Worm (Caenorhabditis elegans) whole organism, midembryonic: ENCODE measurements around the gene frpr-2.

Experiments
- T22C8.4 ChIP-seq: fragments of 200-800 bp; sonication (Bioruptor generic); IDR thresholded peaks from 2 replicates; pipeline ENCODE4 v1.3.6; 2022; ENCODE audit warnings: missing genetic modification characterization, missing compliant biosample characterization
- cog-1 ChIP-seq: sonication (generic microtip); optimal IDR thresholded peaks from 2 replicates; lab custom pipeline; 2016; ENCODE audit warnings: missing genetic modification characterization, missing compliant biosample characterization
- flt-1 ChIP-seq: fragments of 200-800 bp; sonication (Bioruptor generic); IDR thresholded peaks from 2 replicates; pipeline ENCODE4 v1.3.6; 2022; ENCODE audit warnings: missing genetic modification characterization, missing compliant biosample characterization
- klf-2 ChIP-seq: fragments of 200-800 bp; sonication (Bioruptor generic); conservative IDR thresholded peaks from 2 replicates; pipeline ENCODE4 v1.3.6; 2022; ENCODE audit warnings: missing genetic modification reagents, missing genetic modification characterization, missing compliant biosample characterization
- med-1 ChIP-seq: sonication (generic microtip); optimal IDR thresholded peaks from 2 replicates; lab custom pipeline; 2017; ENCODE audit warnings: missing genetic modification characterization, mild to moderate bottlenecking, missing compliant biosample characterization, antibody characterized with exemption, missing genetic modification reagents; ENCODE audit not compliant: insufficient read depth
- ref-1 ChIP-seq: fragments of 200-800 bp; sonication (Bioruptor generic); conservative IDR thresholded peaks from 2 replicates; pipeline ENCODE4 v1.3.6; 2022; ENCODE audit warnings: missing genetic modification reagents, missing genetic modification characterization, missing compliant biosample characterization
- tab-1 ChIP-seq: fragments of 200-800 bp; sonication (Bioruptor generic); IDR thresholded peaks from 2 replicates; pipeline ENCODE4 v1.3.6; 2022; ENCODE audit warnings: missing genetic modification characterization, missing compliant biosample characterization
- ztf-23 ChIP-seq: fragments of 200-800 bp; sonication (Bioruptor generic); IDR thresholded peaks from 2 replicates; pipeline ENCODE4 v1.3.6; 2022; ENCODE audit warnings: missing genetic modification reagents, missing genetic modification characterization, missing compliant biosample characterization
- ztf-29 ChIP-seq: fragments of 200-800 bp; sonication (Bioruptor generic); IDR thresholded peaks from 2 replicates; pipeline ENCODE4 v1.3.6; 2022; ENCODE audit warnings: missing genetic modification reagents, missing genetic modification characterization, missing compliant biosample characterization

Gene frpr-2

DNA sequence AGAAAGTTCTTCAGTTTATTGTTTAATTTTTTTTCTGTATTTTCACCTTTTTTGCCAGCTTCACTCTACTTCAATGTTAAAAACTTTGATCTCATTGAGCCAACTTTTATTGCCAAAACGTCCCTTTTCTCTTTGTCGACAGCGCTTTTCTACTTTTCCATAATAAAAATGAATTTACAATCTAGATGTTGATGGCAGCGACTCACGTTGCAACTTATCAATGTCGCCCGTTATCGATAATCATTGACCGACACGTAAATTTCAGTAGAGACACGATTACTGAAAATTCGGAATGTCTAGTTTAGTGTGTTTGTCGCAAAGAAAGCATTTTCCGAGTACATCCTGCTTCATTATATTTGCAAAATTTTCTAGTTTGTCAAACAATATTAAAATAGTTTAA is 14.5 kb downstream of the frpr-2 start:
- TF ChIP-seq cog-1 (tag; lab: Kevin White, UChicago): no peak
- TF ChIP-seq klf-2 (GFP tag; lab: Robert Waterston, UW): no peak
- TF ChIP-seq ref-1 (GFP tag; lab: Robert Waterston, UW): no peak
- TF ChIP-seq tab-1 (GFP tag; lab: Robert Waterston, UW): no peak
- TF ChIP-seq med-1 (GFP tag; lab: Kevin White, UChicago): no peak
- TF ChIP-seq ztf-29 (GFP tag; lab: Robert Waterston, UW): no peak
- no peak for TF ChIP-seq ztf-23 (GFP tag; lab: Robert Waterston, UW)
- no peak for TF ChIP-seq T22C8.4 (GFP tag; lab: Robert Waterston, UW)
- no peak for TF ChIP-seq flt-1 (GFP tag; lab: Robert Waterston, UW)

DNA sequence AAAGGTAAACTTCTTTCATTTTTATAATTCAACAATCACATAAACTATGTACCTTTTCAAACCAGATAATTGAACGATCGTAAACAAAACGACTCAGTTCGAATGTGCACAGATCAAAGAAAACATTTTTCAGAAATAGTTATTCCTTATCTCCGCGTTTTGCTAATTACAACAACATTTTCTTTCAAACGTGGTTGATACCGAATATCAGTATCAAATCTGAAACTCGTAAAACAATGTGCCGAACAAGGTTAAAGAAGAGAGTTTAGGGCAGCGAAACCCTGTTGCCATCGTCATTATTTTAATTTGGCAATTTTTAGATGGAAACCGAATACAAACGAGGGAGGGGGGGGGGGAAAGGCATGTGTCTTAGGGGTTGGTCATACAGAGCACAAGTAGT is 16.1 kb downstream of the frpr-2 start, which contains the start of gene scav-4:
Gene scav-4, plus strand, starts transcription at position 383 of the 400 bp plus-strand sequence.
- TF ChIP-seq ztf-29 (GFP tag; lab: Robert Waterston, UW) (no peak), T22C8.4 (GFP tag; lab: Robert Waterston, UW) (no peak), ztf-23 (GFP tag; lab: Robert Waterston, UW) (no peak), tab-1 (GFP tag; lab: Robert Waterston, UW) (no peak), flt-1 (GFP tag; lab: Robert Waterston, UW) (no peak), klf-2 (GFP tag; lab: Robert Waterston, UW) (no peak), med-1 (GFP tag; lab: Kevin White, UChicago) (no peak), cog-1 (tag; lab: Kevin White, UChicago) (no peak), ref-1 (GFP tag; lab: Robert Waterston, UW) (no peak)

DNA sequence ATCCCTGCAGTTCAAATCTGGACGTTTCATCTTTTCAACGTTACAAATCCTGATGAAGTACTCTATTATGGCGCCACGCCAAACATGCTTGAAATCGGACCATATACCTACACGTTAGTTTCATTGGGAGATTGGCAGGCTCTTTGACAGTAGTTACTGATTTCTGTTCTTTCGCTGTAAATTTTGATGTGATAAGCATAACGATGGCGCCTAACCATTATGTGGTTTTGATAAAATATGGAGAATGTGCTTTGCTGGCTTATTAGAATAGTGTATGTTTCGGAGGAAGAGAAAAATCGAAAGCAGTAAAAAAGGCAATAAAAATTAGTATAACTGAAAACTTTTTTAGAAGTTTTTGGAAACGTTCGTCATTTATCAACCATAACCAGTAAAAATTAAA is 17.5 kb downstream of the frpr-2 start:
- TF ChIP-seq T22C8.4 (GFP tag; lab: Robert Waterston, UW): no peak
- TF ChIP-seq tab-1 (GFP tag; lab: Robert Waterston, UW): no peak
- no peak for TF ChIP-seq med-1 (GFP tag; lab: Kevin White, UChicago)
- TF ChIP-seq cog-1 (tag; lab: Kevin White, UChicago): no peak
- TF ChIP-seq klf-2 (GFP tag; lab: Robert Waterston, UW): no peak
- no peak for TF ChIP-seq ref-1 (GFP tag; lab: Robert Waterston, UW)
- no peak for TF ChIP-seq ztf-29 (GFP tag; lab: Robert Waterston, UW)
- TF ChIP-seq ztf-23 (GFP tag; lab: Robert Waterston, UW): no peak
- no peak for TF ChIP-seq flt-1 (GFP tag; lab: Robert Waterston, UW)

DNA sequence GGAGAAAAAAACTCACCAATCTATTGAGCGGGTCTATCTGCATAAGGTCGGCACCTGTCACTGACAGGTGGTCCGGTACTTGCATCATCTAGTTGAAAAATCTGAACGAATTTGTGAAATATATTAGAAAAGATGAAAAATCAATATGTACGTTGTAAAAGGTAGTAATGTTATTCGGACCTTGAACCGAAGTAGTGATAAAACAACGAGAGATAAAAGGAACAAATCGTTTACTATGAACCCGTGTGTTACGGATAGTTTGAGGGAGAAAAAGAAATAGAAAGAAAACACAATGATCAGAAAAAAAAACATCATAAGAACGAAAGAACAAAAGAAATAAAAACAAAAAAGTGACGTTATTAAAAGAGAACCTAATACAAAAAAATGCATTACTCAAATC is 21.9 kb downstream of the frpr-2 start, which contains the start of gene mff-1:
Gene mff-1, minus strand, starts transcription at position 101 of the 400 bp plus-strand sequence.
- TF ChIP-seq med-1 (GFP tag; lab: Kevin White, UChicago) (no peak), T22C8.4 (GFP tag; lab: Robert Waterston, UW) (no peak)

DNA sequence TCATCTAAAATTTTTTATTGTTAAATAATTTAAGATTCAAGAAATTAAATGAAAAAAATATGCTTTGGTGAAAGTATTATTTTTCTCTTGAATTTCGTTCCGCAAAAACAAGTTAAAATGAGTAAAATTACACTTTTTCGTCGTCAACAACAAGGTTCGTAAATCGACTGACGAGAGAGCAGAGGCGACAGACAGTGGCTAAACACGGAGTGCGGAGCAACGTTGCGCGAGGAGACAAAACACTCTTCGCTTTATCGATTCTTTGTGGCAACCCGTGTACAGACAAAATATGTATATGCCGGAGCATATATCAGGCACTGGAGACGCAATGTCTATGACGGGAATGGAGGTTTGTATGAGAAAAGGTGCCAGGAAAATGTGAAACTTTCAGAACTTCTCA is 23.9 kb downstream of the frpr-2 start, which contains the start of gene F11C1.7:
Gene F11C1.7, plus strand, starts transcription at position 140 of the 400 bp plus-strand sequence.
- TF ChIP-seq T22C8.4 (GFP tag; lab: Robert Waterston, UW): peak; percentile 47; the same call in 1 of the 2 replicates
- TF ChIP-seq ztf-23 (GFP tag; lab: Robert Waterston, UW): no peak

DNA sequence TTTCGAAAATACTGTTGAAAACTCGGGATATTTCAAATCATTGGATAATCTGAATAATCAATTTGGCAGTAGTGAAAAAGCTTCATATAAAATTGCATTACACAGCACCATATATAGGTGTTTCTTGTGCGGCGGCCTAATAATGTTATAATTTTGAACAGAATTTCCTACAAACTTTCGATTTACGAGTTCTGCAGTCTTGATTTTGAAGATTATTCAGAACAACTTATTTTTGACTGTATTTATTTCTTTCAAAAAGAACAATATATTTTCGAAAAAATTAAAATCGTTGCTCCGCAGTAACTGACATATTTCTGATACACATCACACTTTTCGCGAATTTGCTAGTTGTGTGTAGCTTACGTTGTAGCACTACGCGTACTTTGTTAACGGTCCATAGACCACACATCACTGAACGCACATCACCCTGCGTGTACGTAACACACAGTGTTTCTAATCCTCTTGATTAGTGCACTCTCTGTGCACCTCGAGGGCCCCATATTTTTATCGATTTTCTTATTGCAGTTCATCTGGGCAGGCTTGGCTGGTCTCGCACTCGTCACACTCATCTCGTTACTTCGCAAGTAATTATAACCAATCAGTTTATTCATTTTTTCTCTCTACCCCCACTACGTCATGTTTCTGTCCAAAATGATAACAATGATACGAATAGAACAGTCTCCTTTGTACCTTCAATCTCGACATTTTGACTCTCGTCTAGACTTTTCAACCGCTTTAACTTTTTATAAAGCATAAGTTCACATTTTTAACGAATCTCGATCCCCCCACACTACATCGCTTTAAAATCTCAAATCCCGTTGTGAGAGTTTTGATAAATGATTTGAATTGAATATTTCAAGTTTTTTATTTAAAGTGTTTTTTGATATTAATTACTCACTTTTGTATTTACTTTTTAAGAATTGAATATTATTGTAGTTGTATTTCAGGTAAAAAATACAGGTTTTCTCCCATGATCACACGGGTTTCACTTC is 25.6 kb downstream of the frpr-2 start, which contains the start of the genes F11C1.1 and vwa-8:
Gene F11C1.1, minus strand, starts transcription at position 51 of the 992 bp plus-strand sequence.
Gene vwa-8, plus strand, starts transcription at position 942 of the 992 bp plus-strand sequence.
- no peak for TF ChIP-seq ztf-29 (GFP tag; lab: Robert Waterston, UW)
- no peak for TF ChIP-seq med-1 (GFP tag; lab: Kevin White, UChicago)
- no peak for TF ChIP-seq klf-2 (GFP tag; lab: Robert Waterston, UW)
- TF ChIP-seq T22C8.4 (GFP tag; lab: Robert Waterston, UW): peak; percentile 59; the same call in 1 of the 2 replicates

DNA sequence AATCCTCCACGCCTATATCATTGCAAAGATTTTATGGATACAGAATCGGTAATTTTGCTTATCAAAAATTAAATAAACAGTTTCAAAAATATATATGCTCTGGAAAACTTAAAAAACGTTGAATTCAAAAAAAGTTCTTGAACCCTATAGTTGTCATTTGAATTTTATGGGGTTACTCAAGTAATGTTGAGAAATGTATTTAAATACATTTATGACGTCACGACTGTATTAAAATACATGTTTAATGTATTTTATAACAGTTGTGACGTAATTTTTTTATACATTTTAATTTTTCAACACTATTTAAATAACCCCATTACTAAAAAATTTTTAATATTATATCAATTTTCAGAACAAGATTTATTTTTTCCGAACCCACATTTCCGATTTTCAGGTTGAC is 30.9 kb downstream of the frpr-2 start:
- TF ChIP-seq T22C8.4 (GFP tag; lab: Robert Waterston, UW) (no peak), flt-1 (GFP tag; lab: Robert Waterston, UW) (no peak), klf-2 (GFP tag; lab: Robert Waterston, UW) (no peak), ztf-29 (GFP tag; lab: Robert Waterston, UW) (no peak), cog-1 (tag; lab: Kevin White, UChicago) (no peak), med-1 (GFP tag; lab: Kevin White, UChicago) (no peak), ref-1 (GFP tag; lab: Robert Waterston, UW) (no peak), tab-1 (GFP tag; lab: Robert Waterston, UW) (no peak)

DNA sequence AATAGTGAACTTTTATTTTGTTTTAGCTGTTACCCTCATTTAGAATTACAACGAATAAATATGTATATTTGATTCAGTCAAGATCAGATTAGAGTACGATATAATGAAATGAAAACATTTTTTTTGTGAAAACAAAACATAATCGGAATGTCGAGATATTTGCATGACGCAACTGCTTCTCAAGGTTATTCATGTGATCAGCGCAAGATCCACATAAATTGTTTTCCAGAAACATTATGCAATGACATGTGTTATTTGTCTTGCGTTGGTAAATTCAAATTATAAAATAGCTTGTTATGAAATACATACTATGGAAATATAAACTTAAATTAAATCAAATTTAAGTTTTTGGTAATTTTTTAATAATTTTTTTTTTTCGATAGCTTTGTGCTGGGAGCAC is 34.3 kb downstream of the frpr-2 start:
- no peak for TF ChIP-seq ref-1 (GFP tag; lab: Robert Waterston, UW)
- TF ChIP-seq T22C8.4 (GFP tag; lab: Robert Waterston, UW): no peak
- no peak for TF ChIP-seq tab-1 (GFP tag; lab: Robert Waterston, UW)
- TF ChIP-seq ztf-29 (GFP tag; lab: Robert Waterston, UW): no peak
- TF ChIP-seq ztf-23 (GFP tag; lab: Robert Waterston, UW): no peak
- no peak for TF ChIP-seq klf-2 (GFP tag; lab: Robert Waterston, UW)

DNA sequence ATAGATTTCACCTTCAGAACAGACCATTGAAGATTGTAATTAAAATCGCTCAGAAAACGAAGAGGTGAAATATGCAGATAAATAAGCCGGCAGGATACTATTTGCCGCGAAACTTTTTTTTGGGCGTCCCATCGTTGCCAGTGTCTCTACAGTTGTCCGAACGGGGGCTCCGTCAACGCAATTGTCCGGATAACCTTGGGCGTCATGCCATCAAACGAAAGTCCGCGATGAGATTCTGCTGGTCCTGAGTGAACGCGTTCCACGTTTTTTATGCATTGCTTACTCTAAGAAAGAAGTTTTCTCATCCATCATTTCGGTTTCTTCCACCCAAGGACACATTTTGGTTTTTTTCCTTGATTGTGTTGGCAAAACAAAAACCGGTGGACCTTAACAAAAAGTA is 35.6 kb downstream of the frpr-2 start:
- no peak for TF ChIP-seq cog-1 (tag; lab: Kevin White, UChicago)
- no peak for TF ChIP-seq T22C8.4 (GFP tag; lab: Robert Waterston, UW)
- TF ChIP-seq ref-1 (GFP tag; lab: Robert Waterston, UW): no peak
- TF ChIP-seq ztf-23 (GFP tag; lab: Robert Waterston, UW): no peak
- TF ChIP-seq med-1 (GFP tag; lab: Kevin White, UChicago): no peak
